Worm (Caenorhabditis elegans): ENCODE results near the gene C08B6.2.

Gene C08B6.2

ce11 chrV:10065679-10066078 is 39.8 kb upstream of the C08B6.2 start:
- no peak for TF ChIP-seq nfya-2 (GFP tag; IDR thresholded peaks at IDR 0.05)
- TF ChIP-seq B0336.3 (GFP tag; IDR thresholded peaks at IDR 0.05), result no peak
- TF ChIP-seq nfya-1 (tag; optimal IDR thresholded peaks at IDR 0.05; ENCODE audit: borderline replicate concordance, insufficient read depth), result no peak
- TF ChIP-seq ceh-40 (GFP tag; IDR thresholded peaks at IDR 0.05), result no peak
- no peak for TF ChIP-seq F37B4.10 (GFP tag; IDR thresholded peaks at IDR 0.05)
- no peak for TF ChIP-seq B0261.1 (tag; optimal IDR thresholded peaks at IDR 0.05)
- TF ChIP-seq K11D2.4 (GFP tag; IDR thresholded peaks at IDR 0.05), result no peak
- TF ChIP-seq attf-3 (GFP tag; conservative IDR thresholded peaks at IDR 0.05), result no peak
- no peak for TF ChIP-seq nhr-80 (tag; optimal IDR thresholded peaks at IDR 0.05)
- no peak for TF ChIP-seq F55B11.4 (tag; optimal IDR thresholded peaks at IDR 0.05; ENCODE audit: borderline replicate concordance, insufficient read depth)
- no peak for TF ChIP-seq efl-1 (GFP tag; optimal IDR thresholded peaks at IDR 0.05)
- no peak for TF ChIP-seq snpc-1.1 (tag; optimal IDR thresholded peaks at IDR 0.05; ENCODE audit: insufficient read depth)
- TF ChIP-seq xnd-1 (tag; optimal IDR thresholded peaks at IDR 0.05), result no peak

DNA sequence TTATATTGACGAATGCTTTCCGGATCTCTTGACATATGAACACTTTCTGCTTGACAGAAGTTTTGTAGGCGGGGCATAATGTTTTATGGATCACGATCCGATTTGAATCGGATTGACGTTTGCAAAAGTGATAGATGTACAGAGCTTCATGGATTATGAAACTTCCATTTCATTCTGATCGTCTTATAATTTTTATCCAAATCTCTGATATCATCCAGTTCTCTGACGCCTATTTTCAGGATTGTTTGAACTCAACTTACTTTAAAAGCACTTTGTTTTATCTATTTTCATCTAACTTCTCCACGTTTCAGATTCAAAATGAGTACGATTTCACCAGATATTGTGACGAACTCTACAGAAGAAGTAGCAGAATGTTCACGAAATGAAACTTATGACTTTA is 38.7 kb upstream of the C08B6.2 start, which contains the start of gene npr-39:
TSS of gene npr-39 (plus strand) at position 301 of the 400 bp plus-strand sequence.
- TF ChIP-seq atf-7 (tag; optimal IDR thresholded peaks at IDR 0.05) (no peak), madf-3 (GFP tag; IDR thresholded peaks at IDR 0.05) (no peak), snpc-1.1 (tag; optimal IDR thresholded peaks at IDR 0.05; ENCODE audit: insufficient read depth) (no peak), gei-17 (GFP tag; optimal IDR thresholded peaks at IDR 0.05) (no peak), T07F8.4 (tag; optimal IDR thresholded peaks at IDR 0.05) (no peak), sea-2 (GFP tag; IDR thresholded peaks at IDR 0.05) (no peak), hlh-12 (tag; optimal IDR thresholded peaks at IDR 0.05) (no peak), tlf-1 (GFP tag; optimal IDR thresholded peaks at IDR 0.05) (no peak), hmg-20 (GFP tag; IDR thresholded peaks at IDR 0.05) (no peak), somi-1 (GFP tag; optimal IDR thresholded peaks at IDR 0.05) (no peak), ceh-27 (GFP tag; optimal IDR thresholded peaks at IDR 0.05) (no peak), lag-1 (GFP tag; IDR thresholded peaks at IDR 0.05) (no peak), him-1 (tag; optimal IDR thresholded peaks at IDR 0.05) (no peak), F49E8.2 (tag; optimal IDR thresholded peaks at IDR 0.05; ENCODE audit: insufficient read depth) (no peak), ets-4 (GFP tag; optimal IDR thresholded peaks at IDR 0.05) (no peak), madf-8 (GFP tag; conservative IDR thresholded peaks at IDR 0.05) (no peak)

ce11 chrV:10070541-10070940 is 35.0 kb upstream of the C08B6.2 start, which contains the start of gene nhr-192:
Gene nhr-192, minus strand, starts transcription at chrV:10070641.
- TF ChIP-seq lir-1 (GFP tag; conservative IDR thresholded peaks at IDR 0.05), result no peak

- TF ChIP-seq die-1 (tag; optimal IDR thresholded peaks at IDR 0.05) (no peak), nfya-2 (GFP tag; IDR thresholded peaks at IDR 0.05) (no peak), rpc-1 (optimal IDR thresholded peaks at IDR 0.05) (no peak), rpc-1 (tag; optimal IDR thresholded peaks at IDR 0.05) (no peak), attf-5 (GFP tag; optimal IDR thresholded peaks at IDR 0.05) (no peak)
Observed at ce11 chrV:10072721-10073120, 32.8 kb upstream of the C08B6.2 start.

DNA sequence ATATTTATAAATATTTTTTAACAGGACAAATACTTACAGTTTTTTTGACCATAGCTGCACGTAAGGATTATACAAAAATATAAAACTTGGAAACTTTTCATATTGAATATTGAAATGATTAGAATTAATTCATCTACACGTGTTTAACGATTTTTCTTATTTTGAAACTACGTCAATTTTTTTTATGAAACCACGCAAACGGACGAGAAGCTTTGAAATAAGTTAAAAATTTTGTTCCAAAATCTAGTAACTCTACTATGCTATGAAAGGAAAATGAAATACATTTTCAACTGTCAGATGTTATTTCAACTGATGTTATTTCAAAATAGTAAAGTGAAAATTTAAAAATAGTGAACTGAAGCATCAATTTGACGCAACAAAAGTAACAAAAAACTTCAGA is 31.7 kb upstream of the C08B6.2 start, which contains the start of gene F57A8.6:
TSS of gene F57A8.6 (minus strand) at position 101 of the 400 bp plus-strand sequence.
- no peak for TF ChIP-seq egrh-3 (GFP tag; IDR thresholded peaks at IDR 0.05)

All from whole organism, young adult.